Worm (Caenorhabditis elegans) whole organism, mixed stage, embryonic: ENCODE measurements around the gene H03G16.6.

Experiments
- M03D4.4 ChIP-seq: sonication (generic microtip); optimal IDR thresholded peaks from 2 replicates; lab custom pipeline; 2017; ENCODE audit warnings: mild to moderate bottlenecking, missing genetic modification characterization, missing compliant biosample characterization
- bed-3 ChIP-seq: fragments of 200-800 bp; sonication (Bioruptor generic); optimal IDR thresholded peaks from 3 replicates; lab custom pipeline; 2018; ENCODE audit warnings: mild to moderate bottlenecking, missing genetic modification characterization, moderate library complexity, missing compliant biosample characterization
- blmp-1 ChIP-seq: fragments of 150-350 bp; optimal IDR thresholded peaks from 2 replicates; lab custom pipeline; 2014; ENCODE audit warnings: missing biosample characterization, missing genetic modification characterization
- ceh-39 ChIP-seq: fragments of 150-350 bp; optimal IDR thresholded peaks from 2 replicates; lab custom pipeline; 2014; ENCODE audit warnings: missing biosample characterization, missing genetic modification characterization
- ceh-43 ChIP-seq: fragments of 200-800 bp; sonication (Bioruptor generic); optimal IDR thresholded peaks from 2 replicates; lab custom pipeline; 2018; ENCODE audit warnings: mild to moderate bottlenecking, missing genetic modification characterization, moderate library complexity, missing compliant biosample characterization
- ceh-83 ChIP-seq: fragments of 200-800 bp; sonication (Bioruptor generic); optimal IDR thresholded peaks from 2 replicates; lab custom pipeline; 2018; ENCODE audit warnings: mild to moderate bottlenecking, missing genetic modification characterization, missing compliant biosample characterization
- ces-1 ChIP-seq: fragments of 150-350 bp; optimal IDR thresholded peaks from 2 replicates; lab custom pipeline; 2014; ENCODE audit warnings: missing biosample characterization, missing genetic modification reagents, missing genetic modification characterization
- cnd-1 ChIP-seq: fragments of 200-800 bp; sonication (Bioruptor generic); optimal IDR thresholded peaks from 2 replicates; lab custom pipeline; 2018; ENCODE audit warnings: mild to moderate bottlenecking, missing genetic modification characterization, missing compliant biosample characterization
- drap-1 ChIP-seq: fragments of 200-800 bp; sonication (Bioruptor generic); optimal IDR thresholded peaks from 3 replicates; lab custom pipeline; 2018; ENCODE audit warnings: mild to moderate bottlenecking, missing genetic modification characterization, missing compliant biosample characterization
- elt-1 ChIP-seq: sonication (generic microtip); optimal IDR thresholded peaks from 2 replicates; lab custom pipeline; 2017; ENCODE audit warnings: missing genetic modification characterization, mild to moderate bottlenecking, missing compliant biosample characterization, antibody characterized with exemption, moderate library complexity, borderline replicate concordance; ENCODE audit not compliant: insufficient read depth
- elt-3 ChIP-seq: fragments of 150-350 bp; optimal IDR thresholded peaks from 2 replicates; lab custom pipeline; 2014; ENCODE audit warnings: missing biosample characterization, missing genetic modification characterization
- flh-1 ChIP-seq: fragments of 200-800 bp; sonication (Bioruptor generic); optimal IDR thresholded peaks from 2 replicates; lab custom pipeline; 2018; ENCODE audit warnings: mild to moderate bottlenecking, missing genetic modification characterization, moderate library complexity, missing compliant biosample characterization
- ham-2 ChIP-seq: fragments of 200-800 bp; sonication (Bioruptor generic); optimal IDR thresholded peaks from 2 replicates; lab custom pipeline; 2018; ENCODE audit warnings: mild to moderate bottlenecking, missing genetic modification characterization, missing compliant biosample characterization
- hlh-1 ChIP-seq: fragments of 150-350 bp; optimal IDR thresholded peaks from 2 replicates; lab custom pipeline; 2014; ENCODE audit warnings: missing biosample characterization, missing genetic modification reagents, missing genetic modification characterization
- lin-13 ChIP-seq: fragments of 150-350 bp; optimal IDR thresholded peaks from 2 replicates; lab custom pipeline; 2014; ENCODE audit warnings: missing biosample characterization, missing genetic modification characterization
- lsy-2 ChIP-seq: fragments of 150-350 bp; optimal IDR thresholded peaks from 2 replicates; lab custom pipeline; 2014; ENCODE audit warnings: missing biosample characterization, missing genetic modification characterization
- mab-5 ChIP-seq: fragments of 150-350 bp; optimal IDR thresholded peaks from 2 replicates; lab custom pipeline; 2014; ENCODE audit warnings: missing biosample characterization, missing genetic modification characterization
- mls-2 ChIP-seq: sonication (generic microtip); optimal IDR thresholded peaks from 2 replicates; lab custom pipeline; 2016; ENCODE audit warnings: mild to moderate bottlenecking, missing genetic modification characterization, moderate library complexity, missing compliant biosample characterization
- nhr-12 ChIP-seq: fragments of 150-350 bp; optimal IDR thresholded peaks from 2 replicates; lab custom pipeline; 2014; ENCODE audit warnings: missing biosample characterization, missing genetic modification characterization
- nhr-2 ChIP-seq: fragments of 150-350 bp; optimal IDR thresholded peaks from 2 replicates; lab custom pipeline; 2014; ENCODE audit warnings: missing biosample characterization, missing genetic modification characterization
- nhr-237 ChIP-seq: fragments of 150-350 bp; optimal IDR thresholded peaks from 2 replicates; lab custom pipeline; 2014; ENCODE audit warnings: missing biosample characterization, missing genetic modification characterization
- nhr-28 ChIP-seq: fragments of 150-350 bp; optimal IDR thresholded peaks from 2 replicates; lab custom pipeline; 2014; ENCODE audit warnings: missing biosample characterization, missing genetic modification characterization
- nhr-76 ChIP-seq: sonication (generic microtip); optimal IDR thresholded peaks from 2 replicates; lab custom pipeline; 2017; ENCODE audit warnings: missing biosample characterization, missing genetic modification characterization
- snpc-4 ChIP-seq: fragments of 150-350 bp; optimal IDR thresholded peaks from 2 replicates; lab custom pipeline; 2014; ENCODE audit warnings: missing biosample characterization, missing genetic modification characterization
- sptf-1 ChIP-seq: sonication (generic microtip); optimal IDR thresholded peaks from 2 replicates; lab custom pipeline; 2017; ENCODE audit warnings: mild to moderate bottlenecking, missing genetic modification characterization, moderate library complexity, missing compliant biosample characterization
- tbx-8 ChIP-seq: fragments of 200-800 bp; sonication (Bioruptor generic); optimal IDR thresholded peaks from 2 replicates; lab custom pipeline; 2018; ENCODE audit warnings: mild to moderate bottlenecking, missing genetic modification characterization, moderate library complexity, missing compliant biosample characterization
- unc-120 ChIP-seq: sonication (generic microtip); optimal IDR thresholded peaks from 2 replicates; lab custom pipeline; 2017; ENCODE audit warnings: missing genetic modification characterization, missing compliant biosample characterization; ENCODE audit not compliant: poor library complexity, severe bottlenecking
- unc-39 ChIP-seq: fragments of 150-350 bp; optimal IDR thresholded peaks from 2 replicates; lab custom pipeline; 2014; ENCODE audit warnings: missing biosample characterization, missing genetic modification characterization
- unc-62 ChIP-seq: fragments of 150-350 bp; optimal IDR thresholded peaks from 2 replicates; lab custom pipeline; 2014; ENCODE audit warnings: missing biosample characterization, missing genetic modification reagents, missing genetic modification characterization
- zip-8 ChIP-seq: fragments of 150-350 bp; optimal IDR thresholded peaks from 2 replicates; lab custom pipeline; 2014; ENCODE audit warnings: missing biosample characterization, missing genetic modification characterization
- ztf-11 ChIP-seq: fragments of 150-350 bp; optimal IDR thresholded peaks from 2 replicates; lab custom pipeline; 2014; ENCODE audit warnings: missing biosample characterization, missing genetic modification characterization

H03G16.6 gene

DNA sequence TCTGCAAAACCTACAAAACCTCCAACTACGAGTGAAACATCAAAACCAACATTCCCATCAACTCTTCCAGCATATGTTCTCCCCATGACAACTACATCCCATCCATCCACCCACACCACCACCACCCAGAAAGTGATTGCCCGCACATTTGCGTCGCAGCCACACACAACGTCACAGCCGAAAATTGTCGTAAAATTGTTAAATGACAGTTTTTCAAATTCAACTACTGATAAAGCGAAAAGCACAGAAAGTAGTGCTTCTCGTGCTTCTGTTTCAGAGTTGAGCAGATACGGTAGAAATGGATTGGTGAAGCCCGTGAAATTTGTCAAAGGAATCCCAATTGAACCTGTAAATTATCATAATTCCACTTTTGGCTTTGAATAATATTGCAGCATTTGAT is 35.3 kb downstream of the H03G16.6 start:
- TF ChIP-seq tbx-8 (GFP tag; lab: Kevin White, UChicago) (no peak), ztf-11 (tag; lab: Kevin White, UChicago) (no peak), zip-8 (tag; lab: Kevin White, UChicago) (no peak), mls-2 (tag; lab: Kevin White, UChicago) (no peak), lin-13 (tag; lab: Kevin White, UChicago) (no peak), hlh-1 (no peak), ceh-43 (GFP tag; lab: Kevin White, UChicago) (no peak), M03D4.4 (tag; lab: Kevin White, UChicago) (no peak), nhr-12 (tag; lab: Kevin White, UChicago) (no peak), snpc-4 (no peak)

DNA sequence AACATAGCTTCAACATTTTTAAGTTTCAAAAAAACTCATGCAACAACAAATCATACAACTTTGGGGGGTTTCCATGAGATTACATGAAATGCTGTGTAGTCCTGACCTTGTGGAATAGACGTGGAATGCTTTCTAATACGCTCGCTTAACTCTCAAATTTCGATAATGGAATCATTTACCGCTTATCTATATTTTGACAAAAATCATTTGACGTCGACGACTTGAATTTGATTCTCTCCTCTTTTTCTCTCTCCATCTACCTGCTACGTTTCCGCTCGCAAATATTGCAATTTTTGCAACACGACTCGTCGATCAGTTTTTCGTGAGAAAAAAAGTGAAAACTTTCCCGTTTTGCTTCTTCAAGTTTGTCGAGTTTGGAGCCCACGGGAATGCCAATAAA is 36.6 kb downstream of the H03G16.6 start, which contains the start of gene flr-4:
TSS of gene flr-4 (plus strand) at position 275 of the 400 bp plus-strand sequence.
- no peak for TF ChIP-seq mls-2 (tag; lab: Kevin White, UChicago)
- TF ChIP-seq unc-120 = no peak
- TF ChIP-seq lsy-2 (tag; lab: Kevin White, UChicago) = no peak
- no peak for TF ChIP-seq flh-1
- no peak for TF ChIP-seq unc-62 (GFP tag; lab: Kevin White, UChicago)
- no peak for TF ChIP-seq M03D4.4 (tag; lab: Kevin White, UChicago)
- TF ChIP-seq unc-39 = no peak
- no peak for TF ChIP-seq ham-2
- TF ChIP-seq elt-3 (tag; lab: Kevin White, UChicago) = no peak
- no peak for TF ChIP-seq ceh-39
- no peak for TF ChIP-seq mab-5 (tag; lab: Kevin White, UChicago)
- no peak for TF ChIP-seq snpc-4
- no peak for TF ChIP-seq hlh-1
- no peak for TF ChIP-seq blmp-1 (tag; lab: Kevin White, UChicago)
- TF ChIP-seq lin-13 (tag; lab: Kevin White, UChicago) = no peak
- TF ChIP-seq sptf-1 = no peak
- TF ChIP-seq nhr-237 = no peak

DNA sequence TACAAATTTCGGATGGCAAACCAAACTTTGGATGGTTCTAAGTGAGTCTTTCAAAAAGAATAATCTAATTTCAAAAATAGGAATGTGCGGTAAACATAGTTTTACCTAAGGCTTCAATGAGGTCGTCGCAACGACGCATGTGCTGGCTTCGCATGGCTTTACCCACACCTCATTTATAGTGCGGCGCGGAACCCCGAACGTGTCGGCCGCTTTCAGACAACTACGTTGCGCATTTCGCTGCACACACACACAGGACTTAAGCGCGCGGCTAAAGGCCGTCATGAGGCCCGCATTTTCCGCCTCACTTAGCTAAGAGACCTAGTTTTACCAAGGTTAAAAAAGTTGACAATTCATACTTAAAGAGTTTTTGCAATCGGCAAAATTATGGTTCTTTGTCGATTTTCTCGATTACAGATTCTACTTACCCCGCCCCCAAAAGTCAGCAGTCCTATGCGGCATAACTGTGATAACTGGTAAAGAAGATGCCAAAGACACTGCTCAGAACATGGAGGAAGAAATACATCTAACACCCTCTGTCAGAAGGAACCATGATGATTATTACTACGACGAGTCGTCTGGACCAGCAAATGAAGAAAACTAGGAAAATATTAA is 40.4 kb downstream of the H03G16.6 start:
- no peak for TF ChIP-seq nhr-2 (tag; lab: Kevin White, UChicago)
- TF ChIP-seq, all 35 proteins: peak for 0

DNA sequence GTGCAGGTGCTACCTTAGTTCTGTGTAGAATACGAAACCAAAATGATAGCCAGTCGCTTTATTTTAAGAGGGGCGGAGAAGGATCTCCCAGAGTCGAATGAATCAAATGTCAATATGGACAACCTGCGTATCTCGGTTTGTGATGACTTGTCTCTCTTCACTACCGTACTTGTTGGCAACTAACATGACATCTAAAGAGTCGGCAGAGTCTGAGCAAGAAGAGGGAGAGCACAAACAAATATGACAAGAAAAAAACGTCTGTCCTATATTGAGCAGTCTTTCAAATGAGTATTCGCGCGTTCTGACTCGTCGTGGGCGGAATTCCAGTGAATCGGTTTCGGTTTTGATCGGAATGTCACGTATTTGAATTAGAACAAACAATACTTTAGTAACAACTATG is 42.5 kb downstream of the H03G16.6 start, which contains the start of gene F09B12.7:
TSS of gene F09B12.7 (minus strand) at position 101 of the 400 bp plus-strand sequence.
- TF ChIP-seq sptf-1 (no peak), cnd-1 (no peak), ztf-11 (tag; lab: Kevin White, UChicago) (no peak), drap-1 (no peak), elt-3 (tag; lab: Kevin White, UChicago) (no peak), snpc-4 (no peak), nhr-12 (tag; lab: Kevin White, UChicago) (no peak), bed-3 (GFP tag; lab: Kevin White, UChicago) (no peak), blmp-1 (tag; lab: Kevin White, UChicago) (no peak), mls-2 (tag; lab: Kevin White, UChicago) (no peak), lin-13 (tag; lab: Kevin White, UChicago) (no peak), unc-39 (no peak), elt-1 (no peak), unc-62 (GFP tag; lab: Kevin White, UChicago) (no peak), ceh-43 (GFP tag; lab: Kevin White, UChicago) (no peak), nhr-237 (no peak), mab-5 (tag; lab: Kevin White, UChicago) (no peak), M03D4.4 (tag; lab: Kevin White, UChicago) (no peak), tbx-8 (GFP tag; lab: Kevin White, UChicago) (no peak)
- TF ChIP-seq, all 35 proteins: peak for 0

DNA sequence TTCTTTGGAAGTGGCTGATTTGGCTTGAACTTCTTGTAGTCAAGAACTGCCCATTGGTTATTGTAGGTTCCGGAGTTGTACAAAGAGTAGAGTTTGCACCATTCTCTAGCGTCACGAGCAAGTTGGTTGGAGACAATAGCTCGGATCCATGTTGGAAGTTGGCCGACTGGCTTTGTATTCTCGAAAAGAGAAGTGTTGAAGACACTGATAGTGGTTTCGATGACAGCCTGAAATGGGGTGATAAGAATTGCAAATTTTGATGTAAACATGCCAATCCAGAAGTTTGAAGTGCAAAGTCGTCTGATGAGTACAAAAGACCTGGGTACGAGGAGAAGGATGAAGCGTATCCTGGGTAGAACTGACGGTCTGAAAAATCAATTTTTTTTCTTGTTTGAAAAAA is 43.8 kb downstream of the H03G16.6 start:
- TF ChIP-seq ceh-83 (GFP tag; lab: Kevin White, UChicago) (no peak), ces-1 (no peak), zip-8 (tag; lab: Kevin White, UChicago) (no peak), ceh-43 (GFP tag; lab: Kevin White, UChicago) (no peak)

DNA sequence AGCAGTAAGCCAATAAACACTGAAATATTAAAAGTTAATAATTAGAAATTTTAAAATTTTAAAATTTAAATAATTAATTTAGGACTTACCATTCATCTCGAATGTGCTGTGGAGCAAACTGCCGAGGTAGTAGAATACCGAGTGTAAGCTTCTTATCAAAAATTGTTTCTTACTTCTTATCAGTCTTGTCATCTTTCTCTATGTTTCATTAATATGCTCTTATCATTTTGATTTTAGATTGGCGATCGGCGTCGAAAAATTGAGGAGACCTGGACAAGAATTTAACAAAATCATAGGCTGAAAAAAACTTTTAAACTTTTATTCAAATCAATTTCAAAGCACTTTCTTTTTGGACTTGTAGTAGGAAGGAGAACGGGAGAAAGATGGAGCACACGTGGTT is 45.3 kb downstream of the H03G16.6 start, which contains the start of gene F09B12.3:
TSS of gene F09B12.3 (minus strand) at position 192 of the 400 bp plus-strand sequence.
- TF ChIP-seq snpc-4 (no peak), ham-2 (no peak), nhr-28 (tag; lab: Kevin White, UChicago) (no peak), ceh-83 (GFP tag; lab: Kevin White, UChicago) (no peak), nhr-76 (tag; lab: Kevin White, UChicago) (no peak), sptf-1 (no peak), tbx-8 (GFP tag; lab: Kevin White, UChicago) (no peak)
